Fruit fly (Drosophila melanogaster): ENCODE measurements around the gene Acp26Ab.

DNA sequence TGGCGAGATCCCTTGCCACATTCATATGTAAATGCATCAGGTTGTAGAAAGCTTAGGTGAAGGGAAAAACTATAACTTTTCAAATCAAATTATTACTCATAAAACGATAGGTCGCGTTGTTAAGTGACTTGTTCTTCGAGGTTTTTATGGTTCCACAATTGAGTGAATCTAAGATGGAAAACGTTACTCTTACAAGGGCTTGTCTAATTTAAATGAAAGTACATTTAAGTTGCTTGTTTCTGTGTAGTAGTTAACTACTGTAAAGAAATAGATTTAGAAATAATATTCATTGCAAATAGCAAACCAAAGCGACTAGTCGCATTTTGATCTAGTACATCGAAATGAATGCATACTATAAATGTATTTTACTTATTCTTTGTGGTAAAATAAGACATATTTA, 9.2 kb downstream of the Acp26Ab start, which contains the start of gene CG44574:
- no peak for TF ChIP-seq CTCF (optimal IDR thresholded peaks at IDR 0.05)
- no peak for TF ChIP-seq CG8478 (optimal IDR thresholded peaks at IDR 0.05)

Data from S2 (cell line).